Worm (Caenorhabditis elegans) whole organism, L1 larva: Measurements from ENCODE around the gene let-418.

Experiments used
- C34B4.2 ChIP-seq: sonication (generic microtip); optimal IDR thresholded peaks from 2 replicates; lab custom pipeline; 2017; ENCODE audit warnings: mild to moderate bottlenecking, missing genetic modification characterization, missing compliant biosample characterization
- blmp-1 ChIP-seq: fragments of 150-350 bp; optimal IDR thresholded peaks from 2 replicates; lab custom pipeline; 2014; ENCODE audit warnings: missing biosample characterization, missing genetic modification characterization
- ceh-8 ChIP-seq: fragments of 200-800 bp; sonication (Bioruptor generic); optimal IDR thresholded peaks from 2 replicates; lab custom pipeline; 2018; ENCODE audit warnings: mild to moderate bottlenecking, missing genetic modification characterization, moderate library complexity, missing compliant biosample characterization
- dsc-1 ChIP-seq: sonication (generic microtip); optimal IDR thresholded peaks from 2 replicates; lab custom pipeline; 2016; ENCODE audit warnings: mild to moderate bottlenecking, missing genetic modification characterization, missing compliant biosample characterization
- efl-1 ChIP-seq, 4 experiments: fragments of 150-350 bp; optimal IDR thresholded peaks in 3 of 4; peaks in 1 of 4; 1 replicate in 1 of 4; 2 replicates in 3 of 4; lab custom pipeline; 2014; ENCODE audit warnings: missing biosample characterization in 2 of 4, missing genetic modification characterization in 2 of 4, missing genetic modification reagents in 2 of 4
- efl-3 ChIP-seq: fragments of 200-800 bp; sonication (Bioruptor generic); optimal IDR thresholded peaks from 2 replicates; lab custom pipeline; 2018; ENCODE audit warnings: mild to moderate bottlenecking, missing genetic modification characterization, missing compliant biosample characterization
- egl-27 ChIP-seq, 2 experiments: fragments of 150-350 bp in 1 of 2; sonication (generic microtip); optimal IDR thresholded peaks; 3 replicates each; lab custom pipeline; 2017 to 2018; ENCODE audit warnings: missing biosample characterization in 2 of 2, missing genetic modification characterization in 2 of 2, missing genetic modification reagents in 2 of 2
- elt-2 ChIP-seq: sonication (generic microtip); optimal IDR thresholded peaks from 2 replicates; lab custom pipeline; 2016; ENCODE audit warnings: missing genetic modification characterization, mild to moderate bottlenecking, inconsistent platforms, missing compliant biosample characterization, missing genetic modification reagents
- fkh-10 ChIP-seq: sonication (generic microtip); optimal IDR thresholded peaks from 2 replicates; lab custom pipeline; 2017; ENCODE audit warnings: missing biosample characterization, missing genetic modification reagents, missing genetic modification characterization
- fos-1 ChIP-seq: fragments of 150-350 bp; optimal IDR thresholded peaks from 2 replicates; lab custom pipeline; 2014; ENCODE audit warnings: missing biosample characterization, missing genetic modification characterization
- grh-1 ChIP-seq: fragments of 200-800 bp; sonication (Bioruptor generic); IDR thresholded peaks from 2 replicates; pipeline ENCODE4 v1.3.6; 2022; ENCODE audit warnings: missing genetic modification reagents, missing genetic modification characterization, missing compliant biosample characterization
- hlh-4 ChIP-seq: sonication (generic microtip); optimal IDR thresholded peaks from 2 replicates; lab custom pipeline; 2016; ENCODE audit warnings: mild to moderate bottlenecking, missing genetic modification characterization, missing compliant biosample characterization
- irx-1 ChIP-seq: sonication (generic microtip); optimal IDR thresholded peaks from 2 replicates; lab custom pipeline; 2016; ENCODE audit warnings: missing genetic modification characterization, missing compliant biosample characterization
- jun-1 ChIP-seq: fragments of 150-350 bp; optimal IDR thresholded peaks from 2 replicates; lab custom pipeline; 2014; ENCODE audit warnings: missing biosample characterization, missing genetic modification reagents, missing genetic modification characterization
- lin-35 ChIP-seq, 2 experiments: fragments of 150-350 bp; optimal IDR thresholded peaks; 2 replicates each; lab custom pipeline; 2014; ENCODE audit warnings: missing biosample characterization in 2 of 2, missing genetic modification characterization in 2 of 2, missing genetic modification reagents in 2 of 2
- lin-39 ChIP-seq: fragments of 150-350 bp; optimal IDR thresholded peaks from 2 replicates; lab custom pipeline; 2014; ENCODE audit warnings: missing biosample characterization, missing genetic modification reagents, missing genetic modification characterization
- lsy-2 ChIP-seq, 2 experiments: fragments of 150-350 bp; optimal IDR thresholded peaks; 2 replicates each; lab custom pipeline; 2014; ENCODE audit warnings: missing biosample characterization in 2 of 2, missing genetic modification characterization in 2 of 2
- mef-2 ChIP-seq: fragments of 150-350 bp; optimal IDR thresholded peaks from 2 replicates; lab custom pipeline; 2014; ENCODE audit warnings: missing biosample characterization, missing genetic modification characterization
- nhr-47 ChIP-seq: sonication (generic microtip); optimal IDR thresholded peaks from 2 replicates; lab custom pipeline; 2016; ENCODE audit warnings: mild to moderate bottlenecking, missing genetic modification characterization, moderate library complexity, missing compliant biosample characterization
- nhr-77 ChIP-seq: fragments of 150-350 bp; optimal IDR thresholded peaks from 2 replicates; lab custom pipeline; 2014; ENCODE audit warnings: missing biosample characterization, missing genetic modification characterization
- nhr-84 ChIP-seq: sonication (generic microtip); optimal IDR thresholded peaks from 2 replicates; lab custom pipeline; 2017; ENCODE audit warnings: missing biosample characterization, missing genetic modification characterization
- nhr-85 ChIP-seq: sonication (generic microtip); peaks from one replicate; lab custom pipeline; 2016; ENCODE audit warnings: missing genetic modification characterization, inconsistent platforms, missing compliant biosample characterization
- pax-3 ChIP-seq: fragments of 200-800 bp; sonication (Bioruptor generic); optimal IDR thresholded peaks from 2 replicates; lab custom pipeline; 2018; ENCODE audit warnings: mild to moderate bottlenecking, missing genetic modification characterization, moderate library complexity, missing compliant biosample characterization
- pqm-1 ChIP-seq: sonication (generic microtip); optimal IDR thresholded peaks from 3 replicates; lab custom pipeline; 2017; ENCODE audit warnings: missing biosample characterization, missing genetic modification characterization
- snu-23 ChIP-seq: sonication (generic microtip); optimal IDR thresholded peaks from 2 replicates; lab custom pipeline; 2016; ENCODE audit warnings: missing genetic modification characterization, missing compliant biosample characterization
- swsn-7 ChIP-seq: sonication (generic microtip); optimal IDR thresholded peaks from 2 replicates; lab custom pipeline; 2016; ENCODE audit warnings: missing genetic modification characterization, missing compliant biosample characterization
- unc-130 ChIP-seq: fragments of 150-350 bp; optimal IDR thresholded peaks from 2 replicates; lab custom pipeline; 2017; ENCODE audit warnings: missing biosample characterization, missing genetic modification characterization, inconsistent platforms
- xbp-1 ChIP-seq: sonication (generic microtip); optimal IDR thresholded peaks from 2 replicates; lab custom pipeline; 2016; ENCODE audit warnings: missing genetic modification characterization, missing compliant biosample characterization
- zip-4 ChIP-seq: fragments of 200-800 bp; sonication (Bioruptor generic); optimal IDR thresholded peaks from 2 replicates; lab custom pipeline; 2018; ENCODE audit warnings: mild to moderate bottlenecking, missing genetic modification characterization, moderate library complexity, missing compliant biosample characterization
- ztf-11 ChIP-seq, 2 experiments: sonication (generic microtip); optimal IDR thresholded peaks; 2 replicates each; lab custom pipeline; 2016 to 2017; ENCODE audit warnings: missing genetic modification characterization in 2 of 2, missing biosample characterization in 1 of 2, missing compliant biosample characterization in 1 of 2

let-418 gene

ce11 chrV:5799373-5799772 is 27.3 kb upstream of the let-418 start, which contains the start of gene cyn-17:
cyn-17 (plus strand) TSS chrV:5799673.
- no peak for TF ChIP-seq irx-1 (tag; lab: Kevin White, UChicago)
- TF ChIP-seq hlh-4 (tag; lab: Kevin White, UChicago): no peak
- TF ChIP-seq efl-1 (optimal IDR thresholded peaks at IDR 0.05; lab: Kevin White, UChicago): no peak
- TF ChIP-seq efl-1 (GFP tag; optimal IDR thresholded peaks at IDR 0.05 in 1 of 2; lab: Kevin White, UChicago): peak in 1 of 2 experiments; percentile 89
- TF ChIP-seq snu-23 (GFP tag; lab: Kevin White, UChicago): no peak

- TF ChIP-seq egl-27 (tag; optimal IDR thresholded peaks at IDR 0.05; lab: Kevin White, UChicago) (no peak), snu-23 (GFP tag; lab: Kevin White, UChicago) (no peak), swsn-7 (tag; lab: Kevin White, UChicago) (no peak), nhr-47 (no peak), nhr-84 (tag; lab: Kevin White, UChicago) (no peak), nhr-85 (tag; lab: Kevin White, UChicago) (no peak), grh-1 (GFP tag; lab: Robert Waterston, UW) (no peak), fkh-10 (GFP tag; lab: Kevin White, UChicago) (no peak), lin-39 (tag; lab: Kevin White, UChicago) (no peak), ztf-11 (tag; optimal IDR thresholded peaks at IDR 0.05; lab: Kevin White, UChicago) (no peak)
These were observed 21.2 kb upstream of the let-418 start, which contains the start of gene ZC250.5 for ce11 chrV:5805467-5805866. ZC250.5 (plus strand) TSS chrV:5805767.

- TF ChIP-seq blmp-1 (tag; lab: Kevin White, UChicago) (peak; percentile 6), pqm-1 (peak; percentile 8), unc-130 (tag; lab: Kevin White, UChicago) (no peak), nhr-85 (tag; lab: Kevin White, UChicago) (peak; percentile 48), elt-2 (tag; lab: Kevin White, UChicago) (peak; percentile 7), ceh-8 (GFP tag; lab: Kevin White, UChicago) (no peak)
These were observed 13.5 kb upstream of the let-418 start, which contains the start of gene ZC250.4 for ce11 chrV:5813060-5813659. ZC250.4 (minus strand) TSS chrV:5813137.

- TF ChIP-seq elt-2 (tag; lab: Kevin White, UChicago): peak; percentile 64
- TF ChIP-seq hlh-4 (tag; lab: Kevin White, UChicago): no peak
- peak in 1 of 2 experiments; percentile 3 for TF ChIP-seq lin-35 (GFP tag; optimal IDR thresholded peaks at IDR 0.05; lab: Kevin White, UChicago)
These were observed 10.1 kb upstream of the let-418 start for ce11 chrV:5816470-5817061.

ce11 chrV:5819903-5820302 is 6.7 kb upstream of the let-418 start:
- peak; percentile 22 for TF ChIP-seq pqm-1
- TF ChIP-seq pax-3 (tag; lab: Kevin White, UChicago): no peak
- peak; percentile 56 for TF ChIP-seq elt-2 (tag; lab: Kevin White, UChicago)
- TF ChIP-seq, all 84 proteins: peak for 2

ce11 chrV:5820401-5820800 is 6.2 kb upstream of the let-418 start:
- TF ChIP-seq fos-1 (tag; lab: Kevin White, UChicago) (no peak), hlh-4 (tag; lab: Kevin White, UChicago) (no peak), lsy-2 (tag; optimal IDR thresholded peaks at IDR 0.05; lab: Kevin White, UChicago) (no peak), nhr-85 (tag; lab: Kevin White, UChicago) (no peak), efl-3 (no peak), nhr-77 (tag; lab: Kevin White, UChicago) (no peak), lin-39 (tag; lab: Kevin White, UChicago) (no peak), jun-1 (tag; lab: Kevin White, UChicago) (no peak), dsc-1 (tag; lab: Kevin White, UChicago) (no peak), snu-23 (GFP tag; lab: Kevin White, UChicago) (no peak), egl-27 (tag; optimal IDR thresholded peaks at IDR 0.05; lab: Kevin White, UChicago) (no peak), mef-2 (tag; lab: Kevin White, UChicago) (no peak), C34B4.2 (tag; lab: Kevin White, UChicago) (no peak), xbp-1 (tag; lab: Kevin White, UChicago) (no peak), zip-4 (no peak), irx-1 (tag; lab: Kevin White, UChicago) (no peak), lin-35 (GFP tag; optimal IDR thresholded peaks at IDR 0.05; lab: Kevin White, UChicago) (no peak), blmp-1 (tag; lab: Kevin White, UChicago) (no peak)
